Worm (Caenorhabditis elegans) whole organism, L3 larva: ENCODE results near the gene dhgd-1.

Source experiments
- ZK546.5 ChIP-seq: sonication (generic microtip); optimal IDR thresholded peaks from 2 replicates; lab custom pipeline; 2017; ENCODE audit warnings: missing biosample characterization, missing genetic modification characterization
- ceh-16 ChIP-seq: sonication (generic microtip); optimal IDR thresholded peaks from 2 replicates; lab custom pipeline; 2017; ENCODE audit warnings: missing biosample characterization, missing genetic modification characterization
- ceh-28 ChIP-seq: fragments of 150-350 bp; optimal IDR thresholded peaks from 2 replicates; lab custom pipeline; 2014; ENCODE audit warnings: missing biosample characterization, missing genetic modification reagents, missing genetic modification characterization
- ceh-9 ChIP-seq: sonication (generic microtip); optimal IDR thresholded peaks from 2 replicates; lab custom pipeline; 2018; ENCODE audit warnings: missing biosample characterization, missing genetic modification characterization
- daf-12 ChIP-seq: fragments of 150-350 bp; optimal IDR thresholded peaks from 2 replicates; lab custom pipeline; 2014; ENCODE audit warnings: missing biosample characterization, missing genetic modification reagents, missing genetic modification characterization
- egl-27 ChIP-seq: sonication (generic microtip); optimal IDR thresholded peaks from 4 replicates; lab custom pipeline; 2017; ENCODE audit warnings: missing biosample characterization, missing genetic modification reagents, missing genetic modification characterization
- elt-2 ChIP-seq: sonication (generic microtip); optimal IDR thresholded peaks from 2 replicates; lab custom pipeline; 2016; ENCODE audit warnings: missing genetic modification reagents, mild to moderate bottlenecking, missing genetic modification characterization, missing compliant biosample characterization
- fkh-10 ChIP-seq: sonication (generic microtip); optimal IDR thresholded peaks from 2 replicates; lab custom pipeline; 2017; ENCODE audit warnings: missing biosample characterization, missing genetic modification reagents, missing genetic modification characterization
- fkh-2 ChIP-seq: fragments of 150-350 bp; optimal IDR thresholded peaks from 2 replicates; lab custom pipeline; 2014; ENCODE audit warnings: missing biosample characterization, missing genetic modification reagents, missing genetic modification characterization
- fos-1 ChIP-seq: fragments of 150-350 bp; optimal IDR thresholded peaks from 2 replicates; lab custom pipeline; 2014; ENCODE audit warnings: missing biosample characterization, missing genetic modification characterization
- jun-1 ChIP-seq: fragments of 150-350 bp; optimal IDR thresholded peaks from 2 replicates; lab custom pipeline; 2014; ENCODE audit warnings: missing biosample characterization, missing genetic modification reagents, missing genetic modification characterization
- lin-15B ChIP-seq: fragments of 150-350 bp; optimal IDR thresholded peaks from 2 replicates; lab custom pipeline; 2014; ENCODE audit warnings: missing biosample characterization, missing genetic modification characterization
- lin-39 ChIP-seq: fragments of 150-350 bp; optimal IDR thresholded peaks from 2 replicates; lab custom pipeline; 2018; ENCODE audit warnings: missing biosample characterization, missing genetic modification reagents, missing genetic modification characterization
- lsy-12 ChIP-seq: sonication (generic microtip); optimal IDR thresholded peaks from 2 replicates; lab custom pipeline; 2016; ENCODE audit warnings: mild to moderate bottlenecking, missing genetic modification characterization, missing compliant biosample characterization
- mml-1 ChIP-seq: fragments of 150-350 bp; sonication (generic microtip); optimal IDR thresholded peaks from 3 replicates; lab custom pipeline; 2014; ENCODE audit warnings: missing biosample characterization, missing genetic modification characterization
- nhr-12 ChIP-seq: fragments of 150-350 bp; optimal IDR thresholded peaks from 2 replicates; lab custom pipeline; 2014; ENCODE audit warnings: missing biosample characterization, missing genetic modification characterization
- nhr-237 ChIP-seq: fragments of 150-350 bp; optimal IDR thresholded peaks from 2 replicates; lab custom pipeline; 2014; ENCODE audit warnings: missing biosample characterization, missing genetic modification characterization
- nhr-25 ChIP-seq: sonication (generic microtip); optimal IDR thresholded peaks from 2 replicates; lab custom pipeline; 2017; ENCODE audit warnings: missing biosample characterization, missing genetic modification characterization
- nhr-28 ChIP-seq: fragments of 150-350 bp; optimal IDR thresholded peaks from 2 replicates; lab custom pipeline; 2014; ENCODE audit warnings: missing biosample characterization, missing genetic modification characterization
- nhr-43 ChIP-seq: sonication (generic microtip); optimal IDR thresholded peaks from 2 replicates; lab custom pipeline; 2016; ENCODE audit warnings: mild to moderate bottlenecking, missing genetic modification characterization, missing compliant biosample characterization; ENCODE audit not compliant: poor library complexity, severe bottlenecking
- pha-4 ChIP-seq: fragments of 150-350 bp; optimal IDR thresholded peaks from 2 replicates; lab custom pipeline; 2014; ENCODE audit warnings: missing biosample characterization, missing genetic modification reagents, missing genetic modification characterization
- pqm-1 ChIP-seq: fragments of 150-350 bp; optimal IDR thresholded peaks from 2 replicates; lab custom pipeline; 2017; ENCODE audit warnings: missing biosample characterization, missing genetic modification characterization, inconsistent platforms
- skn-1 ChIP-seq: fragments of 150-350 bp; optimal IDR thresholded peaks from 2 replicates; lab custom pipeline; 2014; ENCODE audit warnings: missing biosample characterization, missing genetic modification characterization
- snpc-4 ChIP-seq: fragments of 150-350 bp; optimal IDR thresholded peaks from 2 replicates; lab custom pipeline; 2014; ENCODE audit warnings: missing biosample characterization, missing genetic modification characterization
- unc-39 ChIP-seq: sonication (generic microtip); optimal IDR thresholded peaks from 4 replicates; lab custom pipeline; 2017; ENCODE audit warnings: missing biosample characterization, missing genetic modification characterization
- zag-1 ChIP-seq: fragments of 150-350 bp; optimal IDR thresholded peaks from 2 replicates; lab custom pipeline; 2014; ENCODE audit warnings: missing biosample characterization, missing genetic modification characterization
- ztf-11 ChIP-seq: fragments of 150-350 bp; optimal IDR thresholded peaks from 2 replicates; lab custom pipeline; 2014; ENCODE audit warnings: missing biosample characterization, missing genetic modification characterization

dhgd-1 gene

DNA sequence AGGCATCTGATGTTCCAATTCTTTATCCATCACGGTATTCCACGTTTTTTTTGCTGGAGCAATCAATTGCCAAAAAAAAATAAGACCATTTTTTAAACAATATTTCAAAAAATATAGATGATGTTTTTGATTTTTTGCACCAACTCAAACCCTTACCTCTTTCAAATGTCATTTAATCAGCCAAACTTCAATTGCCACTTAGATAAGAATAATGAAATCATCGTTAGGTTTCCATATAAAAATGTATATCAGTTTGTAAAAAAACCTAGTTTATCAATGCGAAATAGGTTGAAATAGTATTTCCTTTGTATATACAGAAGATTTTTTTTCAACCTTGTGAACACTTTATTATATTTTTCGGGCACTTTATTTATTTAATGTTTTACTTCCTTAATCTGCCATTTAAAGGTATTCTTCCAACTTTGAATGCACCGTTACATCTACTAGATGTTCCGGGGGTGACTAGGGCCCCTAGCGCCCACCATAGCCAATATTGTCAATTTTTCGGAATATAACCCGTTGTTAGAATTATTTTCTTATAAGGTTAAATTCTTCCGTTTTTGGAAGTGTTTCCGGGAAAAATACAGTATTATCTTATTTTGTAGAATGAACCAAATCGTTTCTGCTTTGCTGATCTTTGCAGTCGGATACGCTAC is 17.5 kb upstream of the dhgd-1 start, which contains the start of the genes F54D5.23 and F54D5.4:
Gene F54D5.23 (minus strand): TSS at position 75 of the 656 bp plus-strand sequence.
Gene F54D5.4 (plus strand): TSS at position 606 of the 656 bp plus-strand sequence.
- no peak for TF ChIP-seq lin-39 (tag; lab: Kevin White, UChicago)
- no peak for TF ChIP-seq fkh-2 (tag; lab: Kevin White, UChicago)
- no peak for TF ChIP-seq mml-1 (tag; lab: Kevin White, UChicago)
- TF ChIP-seq fos-1 (tag; lab: Kevin White, UChicago): no peak
- TF ChIP-seq unc-39 (tag; lab: Kevin White, UChicago): no peak
- no peak for TF ChIP-seq egl-27 (tag; lab: Kevin White, UChicago)
- peak; percentile 52 for TF ChIP-seq elt-2 (tag; lab: Kevin White, UChicago)
- TF ChIP-seq lin-15B (tag; lab: Kevin White, UChicago): no peak
- TF ChIP-seq ztf-11: no peak
- no peak for TF ChIP-seq lsy-12 (tag; lab: Kevin White, UChicago)
- TF ChIP-seq pqm-1: peak; percentile 33
- TF ChIP-seq snpc-4: no peak

DNA sequence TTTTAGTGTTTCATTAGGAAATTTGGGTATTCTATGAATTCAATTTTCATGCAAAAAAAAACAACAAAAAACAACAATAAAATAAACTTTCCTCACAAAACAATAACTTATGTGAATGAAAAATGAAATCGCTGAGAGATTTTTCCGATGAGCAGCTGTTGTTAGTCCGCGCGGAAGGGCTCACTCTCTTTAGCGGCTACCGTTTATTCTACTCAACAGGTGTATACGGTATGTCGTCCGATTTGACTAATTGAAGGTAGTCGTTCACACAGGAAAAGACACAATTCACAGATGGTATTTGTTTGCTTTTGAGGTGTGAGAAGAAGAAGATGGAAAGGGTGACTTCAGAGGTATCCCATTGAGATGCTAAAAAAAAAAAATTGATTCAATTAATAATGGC is 16.8 kb upstream of the dhgd-1 start:
- no peak for TF ChIP-seq daf-12
- no peak for TF ChIP-seq skn-1 (tag; lab: Kevin White, UChicago)
- TF ChIP-seq fkh-10: no peak
- no peak for TF ChIP-seq pqm-1
- no peak for TF ChIP-seq pha-4
- TF ChIP-seq lsy-12 (tag; lab: Kevin White, UChicago): no peak
- TF ChIP-seq nhr-28: no peak
- TF ChIP-seq ztf-11: no peak
- TF ChIP-seq zag-1: no peak

DNA sequence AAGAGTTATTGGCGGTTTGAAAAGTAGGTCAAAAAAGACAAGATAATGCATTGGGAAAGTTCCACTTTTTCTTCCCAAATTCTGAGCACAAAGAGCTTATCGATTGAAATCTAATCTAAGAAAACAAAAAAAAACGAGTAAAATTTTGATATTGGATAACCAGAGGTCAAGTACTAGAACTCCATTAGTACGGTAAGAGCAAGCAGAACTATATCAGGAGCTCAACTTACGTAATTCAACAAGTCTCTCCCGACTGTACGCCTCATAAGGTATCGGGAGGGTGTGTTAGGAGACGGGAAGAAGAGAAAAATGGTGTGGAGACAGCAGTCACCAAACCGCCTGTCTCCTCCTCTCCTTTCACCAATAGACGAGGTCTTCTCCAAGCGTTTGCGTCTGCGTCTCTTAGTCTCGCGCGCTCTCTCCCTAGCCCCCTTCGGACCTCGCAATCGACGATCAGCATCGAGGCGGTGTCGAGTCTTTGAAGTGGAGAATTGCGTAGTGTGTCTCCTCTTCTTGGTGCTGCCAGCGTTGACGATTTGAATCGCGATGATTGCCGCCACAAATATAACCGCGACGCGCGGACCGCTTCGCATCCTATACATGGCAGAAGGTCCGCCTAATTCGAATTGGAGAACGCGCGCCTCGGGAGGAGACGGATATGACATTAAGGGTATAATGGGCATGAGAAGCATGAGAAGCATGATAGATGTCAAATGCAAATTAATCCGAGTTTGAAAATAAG is 15.3 kb upstream of the dhgd-1 start, which contains the start of gene F54D5.5:
Gene F54D5.5 (minus strand): TSS at position 51 of the 742 bp plus-strand sequence.
- no peak for TF ChIP-seq ceh-28 (tag; lab: Kevin White, UChicago)
- peak; percentile 49 for TF ChIP-seq lin-15B (tag; lab: Kevin White, UChicago)
- no peak for TF ChIP-seq egl-27 (tag; lab: Kevin White, UChicago)

DNA sequence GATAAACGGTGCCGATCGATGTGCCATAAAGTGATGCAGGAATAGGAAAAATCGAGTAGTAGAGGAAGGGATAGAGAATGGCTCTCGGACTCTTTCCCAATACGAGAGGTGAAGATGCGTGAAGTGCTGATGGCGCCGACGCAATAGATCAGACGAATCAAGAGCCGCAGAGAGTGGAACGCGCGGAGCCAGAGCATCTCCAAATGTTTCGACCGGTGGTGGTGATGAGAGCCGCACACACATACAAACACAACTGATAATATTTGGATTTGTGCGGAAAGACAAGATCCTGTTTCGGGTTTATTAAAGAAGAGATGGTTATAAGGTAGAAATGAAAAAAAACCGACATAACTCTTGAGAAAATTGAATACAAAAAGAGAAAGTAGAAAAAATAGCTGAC is 12.2 kb upstream of the dhgd-1 start, which contains the start of gene F54D5.15:
Gene F54D5.15 (minus strand): TSS at position 101 of the 400 bp plus-strand sequence.
- no peak for TF ChIP-seq nhr-28
- no peak for TF ChIP-seq lin-15B (tag; lab: Kevin White, UChicago)
- TF ChIP-seq skn-1 (tag; lab: Kevin White, UChicago): no peak

DNA sequence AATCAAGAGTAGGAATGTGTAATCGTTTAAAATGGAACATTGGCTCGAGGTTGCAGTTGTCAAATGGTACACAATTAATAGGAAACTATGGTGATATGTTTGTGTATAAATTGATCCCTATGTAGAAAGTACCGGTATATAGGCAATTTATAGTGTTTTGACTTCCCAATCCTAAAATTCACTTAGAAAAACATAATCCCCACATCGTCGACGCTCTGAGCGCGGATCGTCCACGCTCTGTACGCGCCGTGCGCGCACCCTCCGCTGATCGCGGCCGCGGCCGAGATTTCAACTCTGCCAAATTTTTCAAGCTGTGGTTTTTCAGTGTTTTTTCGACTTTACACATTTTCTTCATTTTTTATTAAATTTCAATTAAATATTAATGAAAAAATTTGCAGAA is 4.5 kb upstream of the dhgd-1 start, which contains the start of gene F54D5.17:
Gene F54D5.17 (plus strand): TSS at position 301 of the 400 bp plus-strand sequence.
- TF ChIP-seq ceh-9 (tag; lab: Kevin White, UChicago) (no peak), fkh-2 (tag; lab: Kevin White, UChicago) (no peak), mml-1 (tag; lab: Kevin White, UChicago) (no peak), fos-1 (tag; lab: Kevin White, UChicago) (no peak), nhr-12 (tag; lab: Kevin White, UChicago) (no peak), pha-4 (no peak), nhr-43 (tag; lab: Kevin White, UChicago) (no peak), ceh-28 (tag; lab: Kevin White, UChicago) (no peak), ceh-16 (tag; lab: Kevin White, UChicago) (no peak), nhr-237 (tag; lab: Kevin White, UChicago) (no peak), nhr-25 (no peak), jun-1 (no peak)

DNA sequence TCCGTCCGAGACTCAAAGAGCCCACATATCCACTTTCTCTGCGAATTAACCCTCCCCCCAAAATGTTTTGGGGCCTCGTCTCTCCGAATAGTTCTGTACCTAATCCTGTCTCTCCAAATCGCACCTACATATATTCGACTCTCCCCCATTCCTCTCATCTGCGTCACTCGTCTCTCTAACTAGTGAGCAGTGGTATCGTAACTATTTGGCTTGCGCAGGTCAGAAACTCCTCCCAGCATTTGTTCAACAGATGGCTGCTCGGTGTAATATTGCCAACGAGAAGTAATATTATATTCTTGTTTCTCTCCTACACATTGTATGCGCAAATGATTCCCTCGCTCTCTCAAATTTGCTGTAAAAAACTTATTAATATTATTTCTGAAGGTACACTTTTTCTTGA is 3.8 kb upstream of the dhgd-1 start, which contains the start of gene F54D5.24:
Gene F54D5.24 (plus strand): TSS at position 316 of the 400 bp plus-strand sequence.
- TF ChIP-seq pha-4 (peak; percentile 10), ZK546.5 (tag; lab: Kevin White, UChicago) (no peak)
- TF ChIP-seq, all 47 proteins: peak for 1
